Worm (Caenorhabditis elegans): ENCODE results near the gene Y44A6B.3.

Y44A6B.3 gene

DNA sequence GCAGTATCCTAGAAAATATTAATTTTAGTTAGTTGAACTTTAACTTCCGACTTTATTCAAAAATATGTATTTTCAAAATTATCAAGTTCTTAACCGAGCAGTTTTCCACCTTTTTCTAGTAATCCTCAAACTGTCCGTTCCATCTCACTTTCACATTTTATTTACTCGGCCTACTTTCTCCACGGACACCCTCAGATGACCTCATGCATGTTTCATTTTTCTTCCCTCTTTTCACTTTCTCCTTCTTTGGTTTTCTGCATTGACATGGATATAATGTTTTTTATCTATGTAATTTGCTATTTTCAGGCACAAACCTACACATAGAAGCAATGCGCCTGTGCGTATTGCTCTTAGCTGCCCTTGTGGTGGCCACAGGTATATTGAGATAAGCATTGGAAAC lies 28.7 kb upstream of the Y44A6B.3 start, which contains the start of gene mlt-11:
Gene mlt-11 (plus strand): TSS at position 301 of the 400 bp plus-strand sequence.
- TF ChIP-seq blmp-1 (tag; optimal IDR thresholded peaks at IDR 0.05) (peak; percentile 76), C16A3.4 (tag; optimal IDR thresholded peaks at IDR 0.05) (no peak), swsn-7 (tag; optimal IDR thresholded peaks at IDR 0.05) (no peak), xbp-1 (tag; optimal IDR thresholded peaks at IDR 0.05) (no peak), pqm-1 (tag; optimal IDR thresholded peaks at IDR 0.05) (no peak), isw-1 (GFP tag; IDR thresholded peaks at IDR 0.05) (no peak), nhr-90 (tag; optimal IDR thresholded peaks at IDR 0.05; ENCODE audit: poor library complexity) (no peak), hlh-4 (tag; optimal IDR thresholded peaks at IDR 0.05) (no peak)

DNA sequence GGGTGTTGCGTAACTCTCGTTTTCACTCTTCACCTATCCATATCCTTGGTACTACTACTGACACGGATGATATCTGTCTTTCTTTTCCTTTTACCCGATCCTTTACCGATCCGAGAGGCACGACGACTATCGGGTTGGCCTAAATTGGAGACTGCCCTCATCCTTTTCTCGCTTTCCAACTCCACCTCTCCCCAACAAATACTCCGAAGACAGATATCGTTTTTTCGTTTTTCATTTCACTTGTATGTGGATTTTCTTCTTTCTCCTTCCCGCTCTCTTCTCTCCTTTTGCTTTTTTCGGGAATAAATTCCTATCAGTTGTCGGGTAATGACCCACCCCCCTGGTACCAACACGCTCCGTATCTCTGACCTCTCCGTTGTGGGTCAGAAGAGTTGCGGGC lies 26.7 kb upstream of the Y44A6B.3 start:
- TF ChIP-seq aha-1 (tag; optimal IDR thresholded peaks at IDR 0.05), result no peak
- TF ChIP-seq blmp-1 (tag; optimal IDR thresholded peaks at IDR 0.05), result peak; percentile 99

DNA sequence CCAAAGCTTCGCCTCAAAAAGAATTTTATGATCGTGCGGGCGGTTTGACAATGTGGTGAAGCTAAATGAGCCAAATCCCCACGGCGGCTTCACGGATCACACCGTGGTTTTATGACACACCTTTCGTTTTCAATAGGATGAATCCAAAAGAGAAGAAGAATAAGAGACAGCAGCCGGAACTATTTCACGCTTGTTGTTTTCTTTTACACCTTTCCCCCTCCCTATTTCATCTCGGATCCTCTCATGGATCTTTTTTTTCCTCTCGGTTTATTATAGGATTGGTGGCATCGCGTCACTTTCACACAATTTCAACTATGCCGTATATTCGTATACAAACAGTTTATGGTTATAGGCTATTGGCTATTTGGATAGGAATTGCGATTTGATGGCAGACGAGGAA lies 25.5 kb upstream of the Y44A6B.3 start:
- TF ChIP-seq dpl-1 (GFP tag; optimal IDR thresholded peaks at IDR 0.05), result no peak
- peak; percentile 74 for TF ChIP-seq blmp-1 (tag; optimal IDR thresholded peaks at IDR 0.05)

DNA sequence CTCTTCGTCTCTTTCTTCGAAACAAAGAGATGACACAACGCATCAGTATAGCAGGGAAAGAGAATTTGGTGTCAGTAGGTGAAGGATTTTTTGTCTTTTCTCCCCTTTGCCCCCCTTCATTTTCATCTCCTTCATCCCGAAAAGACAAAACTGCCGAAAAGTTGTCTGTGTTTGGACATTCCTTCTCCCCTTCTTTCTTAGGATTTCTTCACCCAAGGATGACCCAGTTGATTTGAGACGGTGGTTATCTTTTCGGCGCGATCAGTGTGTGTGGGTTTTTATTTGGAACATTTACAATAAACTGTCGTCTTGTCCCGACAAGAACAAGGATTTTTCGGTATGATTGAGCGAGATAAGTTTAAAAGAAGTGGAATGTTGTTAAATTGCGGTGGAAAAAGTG lies 24.2 kb upstream of the Y44A6B.3 start:
- TF ChIP-seq ceh-88 (GFP tag; IDR thresholded peaks at IDR 0.05) (no peak), blmp-1 (tag; optimal IDR thresholded peaks at IDR 0.05) (peak; percentile 90), nhr-90 (tag; optimal IDR thresholded peaks at IDR 0.05; ENCODE audit: poor library complexity) (no peak), sptf-1 (tag; optimal IDR thresholded peaks at IDR 0.05) (no peak)

DNA sequence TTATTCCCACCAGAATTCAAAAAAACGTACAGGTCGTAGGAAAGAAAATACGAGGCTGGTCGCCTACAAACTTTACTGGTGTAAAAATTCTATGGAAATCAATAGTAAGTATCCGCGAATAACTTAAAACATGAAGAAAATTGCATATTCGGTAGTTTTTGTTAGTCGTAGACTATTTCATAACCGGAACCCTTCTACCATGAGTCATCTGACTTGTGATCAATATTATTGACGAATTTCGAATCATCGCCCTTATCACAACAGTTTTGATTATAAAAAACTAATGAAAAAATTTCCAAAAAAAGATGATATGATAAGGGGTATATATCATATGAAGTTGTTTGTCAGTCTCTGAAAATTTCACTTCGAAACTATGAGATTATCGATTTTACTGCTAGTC lies 21.8 kb upstream of the Y44A6B.3 start, which contains the start of gene W01F3.2:
Gene W01F3.2 (plus strand): TSS at position 301 of the 400 bp plus-strand sequence.
- TF ChIP-seq nhr-71 (tag; optimal IDR thresholded peaks at IDR 0.05), result no peak
- TF ChIP-seq swsn-7 (tag; optimal IDR thresholded peaks at IDR 0.05), result no peak
- TF ChIP-seq isw-1 (GFP tag; IDR thresholded peaks at IDR 0.05), result no peak
- TF ChIP-seq lin-35 (GFP tag; optimal IDR thresholded peaks at IDR 0.05), result peak in 1 of 2 experiments; percentile 13
- TF ChIP-seq jun-1 (tag; optimal IDR thresholded peaks at IDR 0.05), result no peak
- no peak for TF ChIP-seq hpl-2 (GFP tag; optimal IDR thresholded peaks at IDR 0.05)
- no peak for TF ChIP-seq egl-27 (tag; optimal IDR thresholded peaks at IDR 0.05)
- no peak for TF ChIP-seq mab-9 (GFP tag; IDR thresholded peaks at IDR 0.05)
- TF ChIP-seq elt-3 (tag; optimal IDR thresholded peaks at IDR 0.05), result peak in 1 of 6 experiments; percentile 47

DNA sequence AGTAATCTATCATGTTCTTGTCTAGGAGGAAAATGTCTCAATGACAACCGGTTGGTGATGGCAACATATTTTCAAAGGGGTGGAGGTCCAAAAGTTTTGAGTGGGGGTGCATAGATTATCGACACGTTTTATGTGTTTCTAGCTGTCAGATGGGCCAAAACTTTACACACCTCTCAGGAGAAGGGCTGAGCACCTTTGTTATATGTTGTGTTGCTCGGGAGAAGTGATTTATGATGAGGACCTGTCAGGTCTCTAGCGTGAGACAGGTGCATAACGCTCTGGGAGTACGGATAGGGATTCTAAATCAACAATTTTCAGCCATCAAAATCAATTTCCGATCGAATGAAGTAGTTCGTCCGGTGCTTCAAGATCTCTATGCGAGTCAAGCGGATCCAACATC lies 18.4 kb upstream of the Y44A6B.3 start:
- TF ChIP-seq nhr-71 (tag; optimal IDR thresholded peaks at IDR 0.05), result no peak
- TF ChIP-seq ceh-8 (GFP tag; optimal IDR thresholded peaks at IDR 0.05), result no peak
- no peak for TF ChIP-seq sox-4 (tag; optimal IDR thresholded peaks at IDR 0.05)

DNA sequence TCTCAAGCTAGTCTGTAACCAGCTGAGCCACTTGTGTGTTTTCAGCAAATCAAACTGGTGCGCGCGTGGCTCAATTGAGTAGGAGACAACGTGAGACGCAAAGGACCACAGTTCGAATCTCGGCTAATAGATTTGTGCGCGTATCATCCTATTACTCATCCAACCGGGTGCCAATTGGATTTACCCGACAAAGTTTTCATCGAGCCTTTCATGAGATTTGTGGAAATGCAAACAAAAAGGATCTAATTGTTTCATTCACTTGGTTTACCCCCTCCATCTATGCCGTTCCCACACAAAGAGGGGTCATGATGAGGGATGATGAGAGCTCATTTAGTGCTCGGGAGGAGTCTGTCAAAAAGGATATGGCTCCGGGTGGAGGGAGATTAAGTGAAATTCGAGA lies 16.9 kb upstream of the Y44A6B.3 start:
- TF ChIP-seq elt-3 (tag; optimal IDR thresholded peaks at IDR 0.05) (no peak), vab-15 (tag; optimal IDR thresholded peaks at IDR 0.05) (no peak), hlh-4 (tag; optimal IDR thresholded peaks at IDR 0.05) (no peak), mdl-1 (tag; optimal IDR thresholded peaks at IDR 0.05) (no peak), nhr-28 (tag; optimal IDR thresholded peaks at IDR 0.05) (no peak), irx-1 (tag; optimal IDR thresholded peaks at IDR 0.05) (no peak), lir-3 (tag; optimal IDR thresholded peaks at IDR 0.05; ENCODE audit: poor library complexity) (no peak), lin-14 (GFP tag; optimal IDR thresholded peaks at IDR 0.05) (no peak), lsy-2 (tag; optimal IDR thresholded peaks at IDR 0.05) (no peak), ceh-63 (GFP tag; optimal IDR thresholded peaks at IDR 0.05) (no peak), aha-1 (tag; optimal IDR thresholded peaks at IDR 0.05) (no peak), C04F5.9 (tag; optimal IDR thresholded peaks at IDR 0.05) (no peak), mef-2 (tag; optimal IDR thresholded peaks at IDR 0.05) (no peak), nhr-237 (tag; optimal IDR thresholded peaks at IDR 0.05) (no peak), fkh-4 (tag; optimal IDR thresholded peaks at IDR 0.05; ENCODE audit: borderline replicate concordance) (no peak), dpl-1 (GFP tag; optimal IDR thresholded peaks at IDR 0.05) (no peak), fkh-8 (tag; optimal IDR thresholded peaks at IDR 0.05) (no peak), zag-1 (tag; optimal IDR thresholded peaks at IDR 0.05) (no peak)

All from whole organism, L1 larva.